Fruit fly (Drosophila melanogaster): ENCODE results near the gene Prp6.

DNA sequence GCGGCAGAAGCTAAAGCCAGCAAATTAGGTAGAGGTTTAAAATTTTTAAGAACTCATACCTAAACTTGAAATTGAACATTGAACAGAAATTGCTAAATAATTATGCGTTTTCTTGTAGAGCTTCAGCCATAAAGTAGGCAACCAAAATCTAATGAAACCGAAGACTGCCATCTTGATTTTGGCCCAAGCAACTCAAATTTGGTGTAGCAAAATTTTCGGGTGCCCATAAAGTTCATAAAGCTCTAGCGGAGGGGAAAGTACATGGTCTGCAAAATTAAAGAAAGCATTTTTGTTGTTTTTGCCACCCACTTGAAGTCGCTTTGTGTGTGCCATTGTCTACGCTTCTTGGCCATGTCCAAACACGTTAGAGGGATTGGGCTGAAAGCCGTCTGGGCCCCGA, 51.9 kb downstream of the Prp6 start:
- TF ChIP-seq trh (GFP tag; optimal IDR thresholded peaks at IDR 0.05): no peak
- no peak for TF ChIP-seq Hr78 (GFP tag; optimal IDR thresholded peaks at IDR 0.05)
- TF ChIP-seq row (GFP tag; IDR thresholded peaks at IDR 0.05): no peak
- no peak for TF ChIP-seq bsh (GFP tag; optimal IDR thresholded peaks at IDR 0.05)
- TF ChIP-seq mld (GFP tag; IDR thresholded peaks at IDR 0.05; ENCODE audit: partially characterized antibody): no peak
- no peak for TF ChIP-seq p53 (GFP tag; optimal IDR thresholded peaks at IDR 0.05)
- no peak for TF ChIP-seq Optix (GFP tag; IDR thresholded peaks at IDR 0.05)
- no peak for TF ChIP-seq Med (GFP tag)
- no peak for TF ChIP-seq hth (optimal IDR thresholded peaks at IDR 0.05)
- TF ChIP-seq ash1 (GFP tag; optimal IDR thresholded peaks at IDR 0.05): no peak
- TF ChIP-seq Sin3A (optimal IDR thresholded peaks at IDR 0.05): no peak
- no peak for TF ChIP-seq cad (GFP tag; optimal IDR thresholded peaks at IDR 0.05)

Measured in whole organism, embryonic.